Worm (Caenorhabditis elegans): ENCODE results near the gene rdy-2.

rdy-2 gene

ce11 chrV:13638040-13638439 is 37.3 kb upstream of the rdy-2 start:
- TF ChIP-seq nhr-25 (tag; optimal IDR thresholded peaks at IDR 0.05) (no peak), elt-2 (tag; optimal IDR thresholded peaks at IDR 0.05) (peak; percentile 89), pha-4 (tag; optimal IDR thresholded peaks at IDR 0.05) (peak; percentile 3), nhr-67 (tag; optimal IDR thresholded peaks at IDR 0.05) (no peak), jun-1 (tag; optimal IDR thresholded peaks at IDR 0.05) (peak; percentile 22)

- TF ChIP-seq mdl-1 (tag; optimal IDR thresholded peaks at IDR 0.05) (no peak), nhr-23 (tag; optimal IDR thresholded peaks at IDR 0.05) (peak; percentile 21), elt-1 (tag; optimal IDR thresholded peaks at IDR 0.05) (peak; percentile 8)
These were observed 35.6 kb upstream of the rdy-2 start for ce11 chrV:13636411-13636810.

ce11 chrV:13634149-13634548 is 33.4 kb upstream of the rdy-2 start, which contains the start of gene H37A05.2:
Gene H37A05.2 (minus strand): TSS chrV:13634249.
- TF ChIP-seq fkh-2 (tag; optimal IDR thresholded peaks at IDR 0.05) (no peak), nhr-11 (tag; optimal IDR thresholded peaks at IDR 0.05) (no peak), nhr-67 (tag; optimal IDR thresholded peaks at IDR 0.05) (no peak), nhr-25 (tag; optimal IDR thresholded peaks at IDR 0.05) (no peak), egl-5 (tag; optimal IDR thresholded peaks at IDR 0.05) (no peak), tbx-2 (tag; optimal IDR thresholded peaks at IDR 0.05) (no peak), elt-1 (tag; optimal IDR thresholded peaks at IDR 0.05) (no peak), nhr-237 (tag; optimal IDR thresholded peaks at IDR 0.05) (no peak), mdl-1 (tag; optimal IDR thresholded peaks at IDR 0.05) (no peak), ceh-28 (tag; optimal IDR thresholded peaks at IDR 0.05) (no peak), egl-27 (tag; optimal IDR thresholded peaks at IDR 0.05) (no peak)

ce11 chrV:13627103-13627623 is 26.4 kb upstream of the rdy-2 start, which contains the start of gene sde-2:
Gene sde-2 (plus strand): TSS chrV:13627573.
- TF ChIP-seq zag-1 (tag; optimal IDR thresholded peaks at IDR 0.05) (no peak), lin-15B (tag; optimal IDR thresholded peaks at IDR 0.05) (no peak), nhr-43 (tag; optimal IDR thresholded peaks at IDR 0.05; ENCODE audit: poor library complexity, severe bottlenecking) (no peak), fkh-10 (GFP tag; optimal IDR thresholded peaks at IDR 0.05) (no peak), egl-5 (tag; optimal IDR thresholded peaks at IDR 0.05) (peak; percentile 35), lin-39 (tag; optimal IDR thresholded peaks at IDR 0.05) (peak; percentile 4)

ce11 chrV:13625517-13626097 is 24.8 kb upstream of the rdy-2 start, which contains the start of the genes nduv-2 and F53F4.12:
Gene nduv-2 (minus strand): TSS chrV:13625567.
Gene F53F4.12 (plus strand): TSS chrV:13626047.
- TF ChIP-seq snpc-4 (tag; optimal IDR thresholded peaks at IDR 0.05) = peak; percentile 13
- TF ChIP-seq fkh-10 (GFP tag; optimal IDR thresholded peaks at IDR 0.05) = no peak
- peak; percentile 89 for TF ChIP-seq lin-15B (tag; optimal IDR thresholded peaks at IDR 0.05)
- TF ChIP-seq ztf-4 (tag; optimal IDR thresholded peaks at IDR 0.05) = no peak
- peak; percentile 1 for TF ChIP-seq pqm-1 (tag; optimal IDR thresholded peaks at IDR 0.05)
- peak; percentile 86 for TF ChIP-seq R02D3.7 (tag; optimal IDR thresholded peaks at IDR 0.05)
- peak; percentile 64 for TF ChIP-seq hmg-11 (tag; optimal IDR thresholded peaks at IDR 0.05)
- peak; percentile 10 for TF ChIP-seq nhr-25 (tag; optimal IDR thresholded peaks at IDR 0.05)

- no peak for TF ChIP-seq nhr-25 (tag; optimal IDR thresholded peaks at IDR 0.05)
These were observed 23.6 kb upstream of the rdy-2 start, which contains the start of gene F53F4.11 for ce11 chrV:13624424-13624823. Gene F53F4.11 (minus strand): TSS chrV:13624524.

ce11 chrV:13621720-13622119 is 20.9 kb upstream of the rdy-2 start, which contains the start of gene F53F4.16:
Gene F53F4.16 (minus strand): TSS chrV:13621820.
- no peak for TF ChIP-seq pha-4 (tag; optimal IDR thresholded peaks at IDR 0.05)
- no peak for TF ChIP-seq lsy-12 (tag; optimal IDR thresholded peaks at IDR 0.05)
- TF ChIP-seq nfya-1 (tag; optimal IDR thresholded peaks at IDR 0.05; ENCODE audit: insufficient read depth) = no peak
- TF ChIP-seq ceh-28 (tag; optimal IDR thresholded peaks at IDR 0.05) = no peak
- no peak for TF ChIP-seq nhr-11 (tag; optimal IDR thresholded peaks at IDR 0.05)
- TF ChIP-seq aly-2 (tag; optimal IDR thresholded peaks at IDR 0.05) = no peak
- TF ChIP-seq ceh-16 (tag; optimal IDR thresholded peaks at IDR 0.05) = no peak

Measured in whole organism, L3 larva.